Worm (Caenorhabditis elegans): ENCODE data around the gene alh-9.

The alh-9 gene

DNA sequence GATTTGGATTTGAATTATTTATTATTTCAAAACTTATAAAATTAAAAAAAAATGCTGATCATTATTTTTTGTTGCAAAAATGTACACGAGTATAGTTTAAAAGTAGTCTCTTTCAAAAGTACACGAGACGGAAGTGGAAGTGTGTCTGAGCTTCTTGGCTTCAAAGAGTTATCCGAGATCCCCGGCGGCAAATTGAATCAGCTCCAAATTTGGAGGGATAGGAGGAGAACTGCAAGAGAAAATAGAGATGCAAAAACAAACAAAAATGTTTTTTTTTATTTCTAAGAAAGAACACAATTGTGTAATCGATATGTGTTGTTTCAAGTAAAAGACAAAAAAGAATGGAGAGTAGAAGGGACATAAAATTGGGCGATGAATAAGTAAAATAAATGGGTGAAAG, 46.7 kb downstream of the alh-9 start:
- TF ChIP-seq fkh-10 (GFP tag; optimal IDR thresholded peaks at IDR 0.05) (no peak), cey-2 (tag; optimal IDR thresholded peaks at IDR 0.05; ENCODE audit: borderline replicate concordance, insufficient read depth) (no peak), F44E2.7 (GFP tag; IDR thresholded peaks at IDR 0.05) (no peak), spr-1 (tag; optimal IDR thresholded peaks at IDR 0.05) (no peak), nhr-42 (GFP tag; IDR thresholded peaks at IDR 0.05) (no peak), dpl-1 (GFP tag; optimal IDR thresholded peaks at IDR 0.05) (no peak), ceh-20 (GFP tag; IDR thresholded peaks at IDR 0.05) (no peak), pqm-1 (tag; optimal IDR thresholded peaks at IDR 0.05) (no peak), arid-1 (GFP tag; conservative IDR thresholded peaks at IDR 0.05) (no peak), mdt-29 (GFP tag; IDR thresholded peaks at IDR 0.05) (no peak), nhr-10 (tag; optimal IDR thresholded peaks at IDR 0.05) (no peak), fos-1 (tag; optimal IDR thresholded peaks at IDR 0.05) (no peak), ZK337.2 (GFP tag; IDR thresholded peaks at IDR 0.05) (no peak), aha-1 (tag) (no peak), daf-16 (GFP tag; optimal IDR thresholded peaks at IDR 0.05) (no peak), daf-16 (tag; optimal IDR thresholded peaks at IDR 0.05) (no peak), ceh-32 (tag; optimal IDR thresholded peaks at IDR 0.05; ENCODE audit: poor library complexity) (no peak), zfp-3 (GFP tag; conservative IDR thresholded peaks at IDR 0.05) (no peak), lim-7 (GFP tag; IDR thresholded peaks at IDR 0.05) (no peak), saeg-2 (GFP tag; IDR thresholded peaks at IDR 0.05) (no peak)

DNA sequence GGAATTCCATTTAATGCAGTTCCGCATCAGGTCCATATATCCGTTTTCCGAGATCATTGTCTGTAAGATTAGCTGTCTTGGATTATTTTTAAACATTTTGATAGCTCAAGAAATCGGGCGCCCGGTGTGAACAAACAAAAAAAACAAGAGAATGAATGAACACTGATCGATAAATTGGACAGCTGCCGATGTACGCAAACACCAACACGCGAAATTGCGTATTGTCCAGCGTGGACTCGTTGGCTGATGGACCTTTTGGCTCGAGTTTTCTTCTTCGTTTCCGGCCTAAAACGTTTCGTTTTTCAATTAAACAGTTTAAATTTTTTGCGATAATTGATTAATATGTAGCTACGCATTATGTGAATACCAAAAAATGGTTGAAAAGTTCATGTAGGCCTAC, 50.2 kb downstream of the alh-9 start, which contains the start of gene dpff-1:
TSS of gene dpff-1 (minus strand) at position 288 of the 400 bp plus-strand sequence.
- no peak for TF ChIP-seq F10B5.3 (tag; optimal IDR thresholded peaks at IDR 0.05)
- no peak for TF ChIP-seq ZK337.2 (GFP tag; IDR thresholded peaks at IDR 0.05)
- no peak for TF ChIP-seq lin-39 (tag; optimal IDR thresholded peaks at IDR 0.05)
- no peak for TF ChIP-seq attf-4 (tag; optimal IDR thresholded peaks at IDR 0.05)
- no peak for TF ChIP-seq pqm-1 (tag; optimal IDR thresholded peaks at IDR 0.05)
- TF ChIP-seq mdl-1 (tag; optimal IDR thresholded peaks at IDR 0.05): no peak
- no peak for TF ChIP-seq ceh-32 (tag; optimal IDR thresholded peaks at IDR 0.05; ENCODE audit: poor library complexity)
- peak in 1 of 2 experiments; percentile 43 for TF ChIP-seq lsy-2 (tag; optimal IDR thresholded peaks at IDR 0.05)
- TF ChIP-seq lin-15B (tag; optimal IDR thresholded peaks at IDR 0.05): no peak
- TF ChIP-seq nhr-28 (tag; optimal IDR thresholded peaks at IDR 0.05): no peak
- TF ChIP-seq zfp-3 (GFP tag; conservative IDR thresholded peaks at IDR 0.05): no peak
- peak; percentile 30 for TF ChIP-seq dve-1 (tag; optimal IDR thresholded peaks at IDR 0.05; ENCODE audit: insufficient read depth)
- TF ChIP-seq mep-1 (tag; optimal IDR thresholded peaks at IDR 0.05): peak; percentile 12
- no peak for TF ChIP-seq ces-1 (GFP tag; optimal IDR thresholded peaks at IDR 0.05)
- TF ChIP-seq unc-62 (GFP tag; optimal IDR thresholded peaks at IDR 0.05 in 1 of 2): no peak
- TF ChIP-seq unc-62 (tag; optimal IDR thresholded peaks at IDR 0.05): no peak
- TF ChIP-seq ceh-28 (tag; optimal IDR thresholded peaks at IDR 0.05): no peak
- TF ChIP-seq hlh-30 (tag; optimal IDR thresholded peaks at IDR 0.05; ENCODE audit: insufficient read depth): peak; percentile 16
- peak; percentile 39; the same call in 1 of the 2 replicates for TF ChIP-seq hmg-1.1 (GFP tag; IDR thresholded peaks at IDR 0.05)
- TF ChIP-seq mxl-2 (GFP tag; conservative IDR thresholded peaks at IDR 0.05): no peak
- TF ChIP-seq lin-1 (GFP tag; IDR thresholded peaks at IDR 0.05): no peak
- peak; percentile 12 for TF ChIP-seq hlh-11 (tag; optimal IDR thresholded peaks at IDR 0.05)
- TF ChIP-seq dmd-6 (GFP tag; IDR thresholded peaks at IDR 0.05): 0 out of 2 replicates have a peak, but pooled peaks have one; percentile 7
- no peak for TF ChIP-seq set-16 (GFP tag; IDR thresholded peaks at IDR 0.05)
- TF ChIP-seq jun-1 (tag; optimal IDR thresholded peaks at IDR 0.05): no peak
- TF ChIP-seq nhr-111 (GFP tag; optimal IDR thresholded peaks at IDR 0.05): no peak
- peak; percentile 64 for TF ChIP-seq mes-2 (tag; optimal IDR thresholded peaks at IDR 0.05; ENCODE audit: poor library complexity, severe bottlenecking)
- TF ChIP-seq spr-1 (tag; optimal IDR thresholded peaks at IDR 0.05): no peak
- TF ChIP-seq lin-29 (GFP tag; IDR thresholded peaks at IDR 0.05): no peak
- no peak for TF ChIP-seq ceh-82 (tag; optimal IDR thresholded peaks at IDR 0.05)
- no peak for TF ChIP-seq ceh-20 (GFP tag; IDR thresholded peaks at IDR 0.05)
- TF ChIP-seq F37D6.2 (tag; optimal IDR thresholded peaks at IDR 0.05): no peak
- no peak for TF ChIP-seq rbr-2 (tag; optimal IDR thresholded peaks at IDR 0.05)

Measured in whole organism, L4 larva.